Fruit fly (Drosophila melanogaster): ENCODE data around the gene CG4935.

dm6 chr2L:16293703-16294233, 31.8 kb downstream of the CG4935 start, which contains the start of gene Cyp303a1:
- TF ChIP-seq cic (GFP tag; optimal IDR thresholded peaks at IDR 0.05), result no peak
- no peak for TF ChIP-seq CG14711 (tag; optimal IDR thresholded peaks at IDR 0.05)
- no peak for TF ChIP-seq CG7045 (GFP tag; optimal IDR thresholded peaks at IDR 0.05)
- no peak for TF ChIP-seq tj (GFP tag; optimal IDR thresholded peaks at IDR 0.05)
- no peak for TF ChIP-seq kay (GFP tag; ENCODE audit: borderline replicate concordance)
- TF ChIP-seq Crg-1 (GFP tag; optimal IDR thresholded peaks at IDR 0.05), result no peak
- TF ChIP-seq toe (GFP tag; optimal IDR thresholded peaks at IDR 0.05), result no peak
- no peak for TF ChIP-seq Clk (GFP tag; optimal IDR thresholded peaks at IDR 0.05)
- TF ChIP-seq ovo (GFP tag; optimal IDR thresholded peaks at IDR 0.05), result no peak
- TF ChIP-seq bab1 (GFP tag; optimal IDR thresholded peaks at IDR 0.05), result no peak
- TF ChIP-seq CG1620 (GFP tag; optimal IDR thresholded peaks at IDR 0.05), result no peak
- TF ChIP-seq CG11617 (GFP tag; optimal IDR thresholded peaks at IDR 0.05), result no peak

Data from whole organism, adult.